Worm (Caenorhabditis elegans): ENCODE data around the gene ebp-2.

ebp-2 gene

DNA sequence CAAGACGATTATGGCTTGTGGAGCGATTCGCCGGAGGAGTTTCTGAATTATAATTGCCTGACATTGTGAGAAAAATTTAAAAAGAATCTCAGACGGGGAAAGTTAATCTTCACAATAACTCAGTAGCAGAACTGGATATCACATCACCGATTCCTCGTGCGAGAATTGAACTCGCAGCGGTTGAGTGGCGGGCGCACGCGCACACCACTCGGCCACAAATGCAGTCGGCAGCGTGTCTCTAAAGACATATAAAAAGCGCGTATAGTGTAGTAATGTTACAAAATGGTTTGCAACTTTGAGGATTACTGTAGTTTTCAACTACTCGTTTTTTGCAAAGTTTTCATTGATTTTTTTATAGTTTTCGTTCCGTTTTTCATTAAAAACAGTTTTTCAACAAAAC is 42.1 kb downstream of the ebp-2 start (continued):
- TF ChIP-seq vab-7 (GFP tag; IDR thresholded peaks at IDR 0.05) = peak; percentile 98
- TF ChIP-seq dmd-9 (GFP tag; IDR thresholded peaks at IDR 0.05) = peak; percentile 93
- no peak for TF ChIP-seq nhr-237 (tag; optimal IDR thresholded peaks at IDR 0.05)
- no peak for TF ChIP-seq nhr-10 (tag; optimal IDR thresholded peaks at IDR 0.05)
- no peak for TF ChIP-seq lin-39 (tag; optimal IDR thresholded peaks at IDR 0.05)
- peak; percentile 89 for TF ChIP-seq spr-1 (tag; optimal IDR thresholded peaks at IDR 0.05)
- peak; percentile 95 for TF ChIP-seq hmg-1.1 (GFP tag; IDR thresholded peaks at IDR 0.05)
- peak; percentile 92 for TF ChIP-seq lin-1 (GFP tag; IDR thresholded peaks at IDR 0.05)
- peak; percentile 8 for TF ChIP-seq jun-1 (tag; optimal IDR thresholded peaks at IDR 0.05)
- TF ChIP-seq nhr-6 (tag; optimal IDR thresholded peaks at IDR 0.05) = no peak
- TF ChIP-seq sdz-12 (GFP tag; optimal IDR thresholded peaks at IDR 0.05) = peak; percentile 79
- peak; percentile 96 for TF ChIP-seq F44E2.7 (GFP tag; IDR thresholded peaks at IDR 0.05)
- peak; percentile 99 for TF ChIP-seq egl-43 (GFP tag; IDR thresholded peaks at IDR 0.05)
- peak; percentile 87 for TF ChIP-seq Y75B8A.6 (GFP tag; IDR thresholded peaks at IDR 0.05)
- TF ChIP-seq daf-16 (GFP tag; optimal IDR thresholded peaks at IDR 0.05) = peak; percentile 61 to 91
- peak; percentile 68 for TF ChIP-seq daf-16 (tag; optimal IDR thresholded peaks at IDR 0.05)
- peak; percentile 72 for TF ChIP-seq duxl-1 (tag; optimal IDR thresholded peaks at IDR 0.05; ENCODE audit: poor library complexity)
- peak; percentile 97 for TF ChIP-seq arid-1 (GFP tag; conservative IDR thresholded peaks at IDR 0.05)
- peak; percentile 75 for TF ChIP-seq mxl-2 (GFP tag; conservative IDR thresholded peaks at IDR 0.05)
- peak; percentile 34 to 86 for TF ChIP-seq mdl-1 (tag; optimal IDR thresholded peaks at IDR 0.05)
- TF ChIP-seq nhr-111 (GFP tag; optimal IDR thresholded peaks at IDR 0.05) = peak; percentile 70
- peak; percentile 72 for TF ChIP-seq dmd-6 (GFP tag; IDR thresholded peaks at IDR 0.05)
- TF ChIP-seq zfp-2 (tag; optimal IDR thresholded peaks at IDR 0.05) = peak; percentile 70
- peak; percentile 73 for TF ChIP-seq hlh-11 (tag; optimal IDR thresholded peaks at IDR 0.05)
- TF ChIP-seq nhr-77 (tag; optimal IDR thresholded peaks at IDR 0.05) = peak; percentile 64
- TF ChIP-seq daf-8 (GFP tag; IDR thresholded peaks at IDR 0.05) = no peak
- TF ChIP-seq snpc-1.2 (GFP tag; IDR thresholded peaks at IDR 0.05) = peak; percentile 92
- peak; percentile 51 for TF ChIP-seq zip-2 (tag; optimal IDR thresholded peaks at IDR 0.05)
- TF ChIP-seq gei-8 (GFP tag; optimal IDR thresholded peaks at IDR 0.05) = peak; percentile 84
- TF ChIP-seq D1046.2 (GFP tag; IDR thresholded peaks at IDR 0.05) = peak; percentile 95
- peak; percentile 78 for TF ChIP-seq dve-1 (tag; optimal IDR thresholded peaks at IDR 0.05; ENCODE audit: insufficient read depth)
- TF ChIP-seq cey-2 (tag; optimal IDR thresholded peaks at IDR 0.05; ENCODE audit: borderline replicate concordance, insufficient read depth) = peak; percentile 49
- TF ChIP-seq F49E8.2 (tag; optimal IDR thresholded peaks at IDR 0.05; ENCODE audit: borderline replicate concordance) = peak; percentile 80
- TF ChIP-seq ceh-62 (tag; optimal IDR thresholded peaks at IDR 0.05) = no peak
- peak; percentile 95 for TF ChIP-seq nhr-41 (GFP tag; IDR thresholded peaks at IDR 0.05)
- TF ChIP-seq dpl-1 (GFP tag; optimal IDR thresholded peaks at IDR 0.05) = peak; percentile 46
- no peak for TF ChIP-seq mep-1 (tag; optimal IDR thresholded peaks at IDR 0.05)
- TF ChIP-seq ztf-7 (tag; optimal IDR thresholded peaks at IDR 0.05) = no peak
- no peak for TF ChIP-seq ama-1 (optimal IDR thresholded peaks at IDR 0.05)
- peak; percentile 84 for TF ChIP-seq nhr-42 (GFP tag; IDR thresholded peaks at IDR 0.05)
- TF ChIP-seq unc-130 (GFP tag; optimal IDR thresholded peaks at IDR 0.05) = peak; percentile 85
- peak; percentile 91 for TF ChIP-seq zip-11 (GFP tag; IDR thresholded peaks at IDR 0.05)
- peak; percentile 88 for TF ChIP-seq mxl-3 (GFP tag; optimal IDR thresholded peaks at IDR 0.05)
- peak; percentile 44 for TF ChIP-seq nhr-25 (tag; optimal IDR thresholded peaks at IDR 0.05; ENCODE audit: borderline replicate concordance, insufficient read depth)
- TF ChIP-seq ZK337.2 (GFP tag; IDR thresholded peaks at IDR 0.05) = peak; percentile 91
- peak; percentile 99 for TF ChIP-seq F26F4.8 (GFP tag; conservative IDR thresholded peaks at IDR 0.05)
- TF ChIP-seq saeg-2 (GFP tag; IDR thresholded peaks at IDR 0.05) = peak; percentile 93
- TF ChIP-seq spr-3 (GFP tag; optimal IDR thresholded peaks at IDR 0.05) = peak; percentile 87
- TF ChIP-seq F37D6.2 (tag; optimal IDR thresholded peaks at IDR 0.05) = peak; percentile 72
- peak; percentile 34 for TF ChIP-seq fkh-10 (GFP tag; optimal IDR thresholded peaks at IDR 0.05)
- peak; percentile 44 to 84 for TF ChIP-seq hif-1 (tag; optimal IDR thresholded peaks at IDR 0.05)

Data from whole organism, L4 larva.